Fruit fly (Drosophila melanogaster) whole organism, embryonic: ENCODE measurements around the gene CG18265.

Experiments used
- Bdp1 ChIP-seq: fragments of 200-800 bp; sonication (Bioruptor generic); optimal IDR thresholded peaks from 3 replicates; lab custom pipeline; 2016; ENCODE audit warnings: missing biosample characterization, missing genetic modification characterization
- CG12391 ChIP-seq: fragments of 200-800 bp; sonication (Bioruptor generic); optimal IDR thresholded peaks from 3 replicates; lab custom pipeline; 2018; ENCODE audit warnings: missing biosample characterization, mild to moderate bottlenecking, missing genetic modification characterization, moderate library complexity
- CG14441 ChIP-seq: fragments of 200-800 bp; sonication (Bioruptor generic); IDR thresholded peaks from 2 replicates; pipeline ENCODE4 v1.3.6; 2022; ENCODE audit warnings: missing biosample characterization, missing genetic modification characterization
- Fer2 ChIP-seq: fragments of 200-800 bp; sonication (Bioruptor generic); optimal IDR thresholded peaks from 2 replicates; lab custom pipeline; 2018; ENCODE audit warnings: missing biosample characterization, mild to moderate bottlenecking, missing genetic modification characterization, moderate library complexity
- Mrtf ChIP-seq: fragments of 200-800 bp; sonication (Bioruptor generic); IDR thresholded peaks from 3 replicates; pipeline ENCODE4 v1.3.6; 2022; ENCODE audit warnings: missing biosample characterization, missing genetic modification characterization
- caup ChIP-seq: fragments of 200-800 bp; sonication (Bioruptor generic); optimal IDR thresholded peaks from 3 replicates; lab custom pipeline; 2017; ENCODE audit warnings: missing biosample characterization, mild to moderate bottlenecking, missing genetic modification characterization, moderate library complexity; ENCODE audit not compliant: severe bottlenecking
- danr ChIP-seq: fragments of 200-800 bp; sonication (Bioruptor generic); IDR thresholded peaks from 2 replicates; pipeline ENCODE4 v1.3.6; 2022; ENCODE audit warnings: missing biosample characterization, missing genetic modification characterization
- inv ChIP-seq: fragments of 200-800 bp; sonication (Bioruptor generic); IDR thresholded peaks from 2 replicates; pipeline ENCODE4 v1.3.6; 2022; ENCODE audit warnings: missing biosample characterization, missing genetic modification characterization; ENCODE audit not compliant: partially characterized antibody
- run ChIP-seq: fragments of 200-800 bp; sonication (Bioruptor generic); optimal IDR thresholded peaks from 3 replicates; lab custom pipeline; 2018; ENCODE audit warnings: missing biosample characterization, mild to moderate bottlenecking, missing genetic modification characterization
- scrt ChIP-seq: fragments of 200-800 bp; sonication (Bioruptor generic); optimal IDR thresholded peaks from 2 replicates; lab custom pipeline; 2018; ENCODE audit warnings: missing biosample characterization, mild to moderate bottlenecking, missing genetic modification characterization, moderate library complexity
- sob ChIP-seq: fragments of 200-800 bp; sonication (Bioruptor generic); IDR thresholded peaks from 2 replicates; pipeline ENCODE4 v1.3.6; 2022; ENCODE audit warnings: missing biosample characterization, missing genetic modification characterization
- sqz ChIP-seq: fragments of 200-800 bp; sonication (Bioruptor generic); optimal IDR thresholded peaks from 3 replicates; lab custom pipeline; 2018; ENCODE audit warnings: missing biosample characterization, mild to moderate bottlenecking, missing genetic modification characterization

- peak; percentile 31 for TF ChIP-seq caup
- TF ChIP-seq CG12391 (tag; lab: Kevin White, UChicago), result peak; percentile 77
- peak; percentile 72; the same call in 1 of the 2 replicates for TF ChIP-seq inv (GFP tag; lab: Robert Waterston, UW)
- TF ChIP-seq sqz (GFP tag; lab: Kevin White, UChicago), result no peak
- TF ChIP-seq danr (GFP tag; lab: Robert Waterston, UW), result no peak
- no peak for TF ChIP-seq run (tag; lab: Kevin White, UChicago)
- peak; percentile 11 for TF ChIP-seq Bdp1 (GFP tag; lab: Kevin White, UChicago)
- no peak for TF ChIP-seq Fer2 (tag; lab: Kevin White, UChicago)
- TF ChIP-seq CG14441 (GFP tag; lab: Robert Waterston, UW), result no peak
- peak; percentile 62; the same call in 1 of the 2 replicates for TF ChIP-seq sob (GFP tag; lab: Robert Waterston, UW)
- TF ChIP-seq scrt, result peak; percentile 8
- no peak for TF ChIP-seq Mrtf
Observed at dm6 chr3L:17475979-17476393, 36.8 kb downstream of the CG18265 start, which contains the start of gene CG34250.
